Worm (Caenorhabditis elegans) whole organism, L4 larva: ENCODE measurements around the gene F43G6.8.
A peak's percentile ranks its signal among the peaks of the same experiment; 100 is the strongest.

Experiments
- F49E8.2 ChIP-seq: sonication (generic microtip); optimal IDR thresholded peaks from 2 replicates; lab custom pipeline; 2016; ENCODE audit warnings: missing compliant biosample characterization, mild to moderate bottlenecking, missing genetic modification characterization, borderline replicate concordance
- Y105C5A.15 ChIP-seq: fragments of 200-800 bp; sonication (Bioruptor generic); IDR thresholded peaks from 2 replicates; pipeline ENCODE4 v1.3.6; 2022; ENCODE audit warnings: missing genetic modification characterization, missing compliant biosample characterization
- Y5F2A.4 ChIP-seq: fragments of 200-800 bp; sonication (Bioruptor generic); optimal IDR thresholded peaks from 2 replicates; lab custom pipeline; 2018; ENCODE audit warnings: mild to moderate bottlenecking, missing genetic modification characterization, missing compliant biosample characterization
- Y75B8A.6 ChIP-seq: fragments of 200-800 bp; sonication (Bioruptor generic); IDR thresholded peaks from 2 replicates; pipeline ENCODE4 v1.3.6; 2022; ENCODE audit warnings: missing genetic modification reagents, missing genetic modification characterization, missing compliant biosample characterization
- ZK337.2 ChIP-seq: fragments of 200-800 bp; sonication (Bioruptor generic); IDR thresholded peaks from 2 replicates; pipeline ENCODE4 v1.3.6; 2022; ENCODE audit warnings: missing genetic modification reagents, missing genetic modification characterization, missing compliant biosample characterization
- attf-4 ChIP-seq: sonication (generic microtip); optimal IDR thresholded peaks from 3 replicates; lab custom pipeline; 2017; ENCODE audit warnings: missing biosample characterization, missing genetic modification characterization
- ceh-82 ChIP-seq: sonication (generic microtip); optimal IDR thresholded peaks from 2 replicates; lab custom pipeline; 2017; ENCODE audit warnings: missing biosample characterization, missing genetic modification characterization
- ces-1 ChIP-seq: fragments of 150-350 bp; sonication (generic microtip); optimal IDR thresholded peaks from 4 replicates; lab custom pipeline; 2014; ENCODE audit warnings: missing biosample characterization, missing genetic modification reagents, missing genetic modification characterization
- cey-2 ChIP-seq: sonication (generic microtip); optimal IDR thresholded peaks from 3 replicates; lab custom pipeline; 2017; ENCODE audit warnings: missing genetic modification characterization, mild to moderate bottlenecking, missing compliant biosample characterization, antibody characterized with exemption, borderline replicate concordance; ENCODE audit not compliant: insufficient read depth
- daf-16 ChIP-seq, 3 experiments: sonication (generic microtip); optimal IDR thresholded peaks; 2 replicates each; lab custom pipeline; 2016 to 2017; ENCODE audit warnings: missing genetic modification characterization in 3 of 3, missing genetic modification reagents in 3 of 3, mild to moderate bottlenecking in 2 of 3, missing compliant biosample characterization in 2 of 3, missing biosample characterization in 1 of 3, moderate library complexity in 1 of 3
- dmd-6 ChIP-seq: fragments of 200-800 bp; sonication (Bioruptor generic); IDR thresholded peaks from 2 replicates; pipeline ENCODE4 v1.3.6; 2022; ENCODE audit warnings: missing genetic modification reagents, missing genetic modification characterization, missing compliant biosample characterization
- duxl-1 ChIP-seq: sonication (generic microtip); optimal IDR thresholded peaks from 2 replicates; lab custom pipeline; 2016; ENCODE audit warnings: mild to moderate bottlenecking, missing genetic modification characterization, moderate library complexity, missing compliant biosample characterization; ENCODE audit not compliant: poor library complexity
- dve-1 ChIP-seq: sonication (generic microtip); optimal IDR thresholded peaks from 2 replicates; lab custom pipeline; 2017; ENCODE audit warnings: antibody characterized with exemption, mild to moderate bottlenecking, missing genetic modification characterization, missing compliant biosample characterization; ENCODE audit not compliant: insufficient read depth
- egl-27 ChIP-seq: sonication (generic microtip); optimal IDR thresholded peaks from 3 replicates; lab custom pipeline; 2017; ENCODE audit warnings: missing biosample characterization, missing genetic modification reagents, missing genetic modification characterization
- hlh-11 ChIP-seq: fragments of 200-800 bp; sonication (Bioruptor generic); optimal IDR thresholded peaks from 2 replicates; lab custom pipeline; 2018; ENCODE audit warnings: mild to moderate bottlenecking, missing genetic modification characterization, missing compliant biosample characterization
- hlh-30 ChIP-seq: sonication (generic microtip); optimal IDR thresholded peaks from 2 replicates; lab custom pipeline; 2017; ENCODE audit warnings: antibody characterized with exemption, mild to moderate bottlenecking, missing genetic modification characterization, missing compliant biosample characterization; ENCODE audit not compliant: insufficient read depth
- lin-1 ChIP-seq: fragments of 200-800 bp; sonication (Bioruptor generic); IDR thresholded peaks from 2 replicates; pipeline ENCODE4 v1.3.6; 2022; ENCODE audit warnings: missing genetic modification reagents, missing genetic modification characterization, missing compliant biosample characterization
- lin-13 ChIP-seq: fragments of 150-350 bp; optimal IDR thresholded peaks from 2 replicates; lab custom pipeline; 2014; ENCODE audit warnings: missing biosample characterization, missing genetic modification reagents, missing genetic modification characterization
- madf-5 ChIP-seq, 2 experiments: fragments of 200-800 bp; sonication (Bioruptor generic); IDR thresholded peaks; 2 replicates each; pipeline ENCODE4 v1.3.6; 2022; ENCODE audit warnings: missing compliant biosample characterization in 2 of 2, missing genetic modification characterization in 2 of 2
- madf-9 ChIP-seq: fragments of 200-800 bp; sonication (Bioruptor generic); conservative IDR thresholded peaks from 2 replicates; pipeline ENCODE4 v1.3.6; 2022; ENCODE audit warnings: missing genetic modification reagents, missing genetic modification characterization, missing compliant biosample characterization
- mxl-3 ChIP-seq: fragments of 200-800 bp; sonication (Bioruptor generic); optimal IDR thresholded peaks from 2 replicates; lab custom pipeline; 2018; ENCODE audit warnings: mild to moderate bottlenecking, missing genetic modification characterization, missing compliant biosample characterization
- nhr-11 ChIP-seq: fragments of 150-350 bp; optimal IDR thresholded peaks from 2 replicates; lab custom pipeline; 2014; ENCODE audit warnings: missing biosample characterization, missing genetic modification characterization
- nhr-28 ChIP-seq: fragments of 150-350 bp; optimal IDR thresholded peaks from 2 replicates; lab custom pipeline; 2014; ENCODE audit warnings: missing biosample characterization, missing genetic modification characterization
- nhr-48 ChIP-seq: sonication (generic microtip); optimal IDR thresholded peaks from 2 replicates; lab custom pipeline; 2016; ENCODE audit warnings: mild to moderate bottlenecking, missing genetic modification characterization, missing compliant biosample characterization
- nhr-76 ChIP-seq: fragments of 150-350 bp; optimal IDR thresholded peaks from 2 replicates; lab custom pipeline; 2014; ENCODE audit warnings: missing biosample characterization, missing genetic modification characterization
- pha-4 ChIP-seq, 2 experiments: fragments of 150-350 bp in 1 of 2; fragments of 200-800 bp in 1 of 2; sonication (Bioruptor generic) in 1 of 2; IDR thresholded peaks in 1 of 2; optimal IDR thresholded peaks in 1 of 2; 2 replicates each; pipeline versions ENCODE4 v1.3.6 to Lab custom; 2014 to 2022; ENCODE audit warnings: missing genetic modification characterization in 2 of 2, missing genetic modification reagents in 2 of 2, missing biosample characterization in 1 of 2, missing compliant biosample characterization in 1 of 2
- php-3 ChIP-seq: fragments of 200-800 bp; sonication (Bioruptor generic); IDR thresholded peaks from 2 replicates; pipeline ENCODE4 v1.3.6; 2022; ENCODE audit warnings: missing genetic modification reagents, missing genetic modification characterization, missing compliant biosample characterization
- pqm-1 ChIP-seq: sonication (generic microtip); optimal IDR thresholded peaks from 2 replicates; lab custom pipeline; 2017; ENCODE audit warnings: missing biosample characterization, missing genetic modification characterization
- spr-3 ChIP-seq: fragments of 200-800 bp; sonication (Bioruptor generic); optimal IDR thresholded peaks from 2 replicates; lab custom pipeline; 2018; ENCODE audit warnings: mild to moderate bottlenecking, missing genetic modification characterization, missing compliant biosample characterization
- tra-1 ChIP-seq: fragments of 200-800 bp; sonication (Bioruptor generic); IDR thresholded peaks from 2 replicates; pipeline ENCODE4 v1.3.6; 2022; ENCODE audit warnings: missing genetic modification reagents, missing genetic modification characterization, missing compliant biosample characterization
- unc-62 ChIP-seq, 3 experiments: fragments of 150-350 bp in 1 of 3; sonication (generic microtip); optimal IDR thresholded peaks in 2 of 3; peaks in 1 of 3; 1 replicate in 1 of 3; 2 replicates in 2 of 3; lab custom pipeline; 2014 to 2017; ENCODE audit warnings: missing biosample characterization in 3 of 3, missing genetic modification characterization in 3 of 3, missing genetic modification reagents in 3 of 3, missing genotype in 1 of 3
- vab-7 ChIP-seq: fragments of 200-800 bp; sonication (Bioruptor generic); IDR thresholded peaks from 2 replicates; pipeline ENCODE4 v1.3.6; 2022; ENCODE audit warnings: missing genetic modification reagents, missing genetic modification characterization, missing compliant biosample characterization
- zfp-2 ChIP-seq: sonication (generic microtip); optimal IDR thresholded peaks from 2 replicates; lab custom pipeline; 2016; ENCODE audit warnings: mild to moderate bottlenecking, missing genetic modification characterization, missing compliant biosample characterization
- zip-11 ChIP-seq: fragments of 200-800 bp; sonication (Bioruptor generic); IDR thresholded peaks from 2 replicates; pipeline ENCODE4 v1.3.6; 2022; ENCODE audit warnings: missing genetic modification characterization, missing compliant biosample characterization
- zip-2 ChIP-seq: fragments of 150-350 bp; optimal IDR thresholded peaks from 2 replicates; lab custom pipeline; 2014; ENCODE audit warnings: missing biosample characterization, missing genetic modification characterization

The F43G6.8 gene

ce11 chrII:11808979-11809378, 4.9 kb downstream of the F43G6.8 start, which contains the start of gene F43G6.10:
TSS of gene F43G6.10 (plus strand) at chrII:11809349.
- TF ChIP-seq zfp-2 (tag; lab: Kevin White, UChicago): no peak
- TF ChIP-seq spr-3 (GFP tag; lab: Kevin White, UChicago): no peak
- TF ChIP-seq madf-5 (GFP tag; IDR thresholded peaks at IDR 0.05; lab: Robert Waterston, UW): no peak
- TF ChIP-seq cey-2: no peak
- no peak for TF ChIP-seq vab-7 (GFP tag; lab: Robert Waterston, UW)
- no peak for TF ChIP-seq lin-1 (GFP tag; lab: Robert Waterston, UW)
- no peak for TF ChIP-seq nhr-48 (tag; lab: Kevin White, UChicago)
- no peak for TF ChIP-seq F49E8.2 (tag; lab: Kevin White, UChicago)
- no peak for TF ChIP-seq hlh-30 (tag; lab: Kevin White, UChicago)
- TF ChIP-seq, all 104 proteins: peak for 0

- TF ChIP-seq hlh-30 (tag; lab: Kevin White, UChicago): no peak
- no peak for TF ChIP-seq mxl-3
- no peak for TF ChIP-seq zip-2 (tag; lab: Kevin White, UChicago)
- TF ChIP-seq duxl-1 (tag; lab: Kevin White, UChicago): no peak
Measured at ce11 chrII:11806256-11806655, 7.6 kb downstream of the F43G6.8 start, which contains the start of gene jmjd-1.1. TSS of gene jmjd-1.1 (plus strand) at chrII:11806556.

- TF ChIP-seq madf-9 (GFP tag; lab: Robert Waterston, UW) (no peak), pqm-1 (tag; lab: Kevin White, UChicago) (peak; percentile 3)
Measured at ce11 chrII:11802451-11802850, 11.4 kb downstream of the F43G6.8 start, which contains the start of gene F43G6.17. TSS of gene F43G6.17 (plus strand) at chrII:11802751.

ce11 chrII:11798737-11799136, 15.2 kb downstream of the F43G6.8 start, which contains the start of gene hda-5:
TSS of gene hda-5 (plus strand) at chrII:11799037.
- peak in 1 of 2 experiments; percentile 11 for TF ChIP-seq unc-62 (GFP tag; optimal IDR thresholded peaks at IDR 0.05 in 1 of 2; lab: Kevin White, UChicago)
- no peak for TF ChIP-seq unc-62 (tag; optimal IDR thresholded peaks at IDR 0.05; lab: Kevin White, UChicago)
- no peak for TF ChIP-seq spr-3 (GFP tag; lab: Kevin White, UChicago)

- TF ChIP-seq ceh-82 (tag; lab: Kevin White, UChicago) (no peak), Y105C5A.15 (no peak), Y5F2A.4 (no peak), dmd-6 (GFP tag; lab: Robert Waterston, UW) (peak; percentile 29), Y75B8A.6 (GFP tag; lab: Robert Waterston, UW) (no peak), zfp-2 (tag; lab: Kevin White, UChicago) (no peak), nhr-28 (tag; lab: Kevin White, UChicago) (peak; percentile 76), F49E8.2 (tag; lab: Kevin White, UChicago) (no peak), ces-1 (no peak), attf-4 (tag; lab: Kevin White, UChicago) (no peak), zip-11 (GFP tag; lab: Robert Waterston, UW) (no peak), madf-5 (GFP tag; IDR thresholded peaks at IDR 0.05; lab: Robert Waterston, UW) (no peak), ZK337.2 (GFP tag; lab: Robert Waterston, UW) (no peak), pha-4 (GFP tag; IDR thresholded peaks at IDR 0.05; lab: Robert Waterston, UW) (no peak), pha-4 (tag; optimal IDR thresholded peaks at IDR 0.05; lab: Kevin White, UChicago) (no peak), pqm-1 (tag; lab: Kevin White, UChicago) (peak; percentile 54), lin-13 (no peak), php-3 (GFP tag; lab: Robert Waterston, UW) (peak; percentile 76), nhr-76 (tag; lab: Kevin White, UChicago) (no peak), dve-1 (tag; lab: Kevin White, UChicago) (peak; percentile 68), nhr-11 (tag; lab: Kevin White, UChicago) (no peak), hlh-11 (tag; lab: Kevin White, UChicago) (peak; percentile 52), tra-1 (no peak), spr-3 (GFP tag; lab: Kevin White, UChicago) (no peak), daf-16 (GFP tag; optimal IDR thresholded peaks at IDR 0.05; lab: Kevin White, UChicago) (peak in 1 of 2 experiments; percentile 16), daf-16 (tag; optimal IDR thresholded peaks at IDR 0.05; lab: Kevin White, UChicago) (peak; percentile 82), egl-27 (no peak)
- TF ChIP-seq, all 104 proteins: peak for 7
Measured at ce11 chrII:11797194-11797593, 16.7 kb downstream of the F43G6.8 start.
